Fruit fly (Drosophila melanogaster): Measurements from ENCODE around the gene ValRS-m.

The ValRS-m gene

dm6 chr3L:8982044-8982443 is 17.5 kb upstream of the ValRS-m start:
- TF ChIP-seq CTCF (optimal IDR thresholded peaks at IDR 0.05): no peak
- TF ChIP-seq CG8478 (optimal IDR thresholded peaks at IDR 0.05): no peak

DNA sequence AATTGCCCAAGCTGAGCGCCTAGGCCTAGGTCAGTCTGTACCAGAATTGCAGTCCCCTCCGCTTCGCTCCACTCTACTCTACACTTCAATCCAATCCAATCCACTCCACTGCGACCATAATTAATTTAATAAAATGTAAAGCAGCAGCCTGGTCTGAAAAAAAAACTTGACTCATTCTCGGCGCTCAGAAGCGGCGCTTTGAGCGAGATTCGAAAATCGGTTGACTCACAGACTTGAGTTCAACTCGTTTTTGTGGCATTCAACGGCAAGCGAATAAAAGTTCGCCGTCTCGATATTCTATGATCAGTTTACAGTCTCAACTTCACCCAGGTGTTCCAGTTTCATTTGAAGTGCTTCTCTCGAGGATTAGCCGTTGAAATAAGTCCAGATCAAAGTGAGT is 16.9 kb upstream of the ValRS-m start, which contains the start of gene CG13314:
TSS of gene CG13314 (plus strand) at position 301 of the 400 bp plus-strand sequence.
- TF ChIP-seq CG8478 (optimal IDR thresholded peaks at IDR 0.05): no peak
- TF ChIP-seq CTCF (optimal IDR thresholded peaks at IDR 0.05): no peak

DNA sequence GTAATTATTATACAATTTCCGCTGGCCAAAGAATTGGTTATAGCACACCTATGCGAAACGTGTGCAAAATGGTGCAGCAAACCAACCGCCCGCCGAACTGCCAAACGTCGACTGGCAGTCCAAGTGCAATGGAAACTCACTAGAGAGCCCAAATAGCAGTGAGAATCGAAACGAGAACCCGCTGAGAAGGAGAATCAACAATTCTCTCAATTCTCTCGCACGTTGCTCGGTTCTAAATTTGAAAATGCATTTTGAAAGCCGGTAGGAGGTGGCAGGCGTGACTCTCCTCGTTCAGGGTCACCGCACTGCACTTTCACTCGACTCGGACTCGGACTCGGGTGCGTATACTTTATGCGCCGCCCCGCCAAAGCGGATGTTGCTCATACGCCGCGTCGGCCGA is 15.2 kb upstream of the ValRS-m start, which contains the start of gene CG5644:
TSS of gene CG5644 (minus strand) at position 101 of the 400 bp plus-strand sequence.
- TF ChIP-seq CTCF (optimal IDR thresholded peaks at IDR 0.05): no peak
- no peak for TF ChIP-seq CG8478 (optimal IDR thresholded peaks at IDR 0.05)

dm6 chr3L:8978678-8979413 is 14.3 kb upstream of the ValRS-m start:
- TF ChIP-seq CTCF (optimal IDR thresholded peaks at IDR 0.05): no peak

DNA sequence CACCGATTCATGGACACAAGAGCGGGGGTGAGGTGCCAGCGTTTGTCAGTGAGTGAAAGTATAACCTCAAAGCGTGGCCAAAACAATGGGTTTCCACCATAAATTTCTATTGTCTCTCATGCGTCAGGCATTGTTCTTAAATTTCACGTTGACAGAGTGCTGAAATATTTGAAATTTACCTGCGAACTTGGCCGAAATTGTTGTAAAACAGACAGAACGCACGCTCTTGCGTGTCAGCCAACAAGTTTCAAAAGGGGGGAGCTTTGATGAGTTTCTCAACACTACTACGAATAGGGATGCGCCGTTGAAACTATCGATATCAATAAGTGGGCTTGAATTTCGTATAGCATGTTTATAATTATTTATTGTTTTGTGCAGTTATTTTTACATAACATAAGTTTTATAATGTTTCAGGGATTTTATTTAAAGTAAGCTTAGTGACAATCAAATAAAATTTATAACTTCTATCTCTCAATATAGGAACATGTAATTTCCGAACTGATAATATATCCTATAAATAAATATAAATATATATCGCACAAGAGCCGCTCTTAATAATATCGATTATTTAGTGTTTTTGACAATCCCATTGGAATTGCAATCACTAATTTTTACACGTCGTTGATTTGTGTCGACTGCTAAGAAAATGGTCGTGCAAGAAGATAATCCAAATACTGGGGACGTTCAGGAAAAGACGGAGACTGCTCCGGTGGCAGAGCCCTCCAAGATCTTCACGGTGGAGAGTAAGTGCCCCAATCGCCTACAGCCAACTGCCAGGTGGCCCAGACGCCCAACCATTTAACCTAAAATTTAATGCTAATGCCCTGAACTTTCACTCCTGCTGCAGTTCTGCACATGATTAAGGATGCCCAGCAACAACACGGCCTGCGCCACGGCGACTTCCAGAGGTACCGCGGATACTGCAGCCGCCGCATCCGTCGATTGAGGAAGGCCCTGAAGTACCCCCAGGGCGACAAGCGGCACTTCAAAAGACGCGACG is 10.2 kb upstream of the ValRS-m start, which contains the start of the genes pix and Srp68:
TSS of gene pix (minus strand) at position 288 of the 1,000 bp plus-strand sequence.
TSS of gene Srp68 (plus strand) at position 569 of the 1,000 bp plus-strand sequence.
- TF ChIP-seq CTCF (optimal IDR thresholded peaks at IDR 0.05) (no peak), CG8478 (optimal IDR thresholded peaks at IDR 0.05) (no peak)

DNA sequence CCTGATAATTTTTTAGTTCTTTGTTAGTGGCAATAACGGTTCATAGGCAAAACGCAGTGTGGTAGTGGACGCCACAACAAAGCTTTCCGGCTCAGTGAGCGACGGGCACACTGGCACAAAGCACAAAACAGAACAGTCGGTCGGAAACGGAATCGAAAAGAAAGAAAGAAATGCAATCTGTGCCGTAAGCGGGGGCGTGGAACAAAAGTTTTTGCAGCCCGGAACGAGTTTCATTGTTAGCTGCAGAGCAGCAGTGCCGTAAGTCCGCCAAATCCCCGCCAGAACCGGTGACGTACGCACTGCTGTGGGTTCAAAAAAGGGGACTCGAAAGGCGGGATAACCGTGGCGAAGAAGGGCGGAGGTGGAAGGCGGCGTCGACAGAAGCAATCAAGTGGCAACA is 3.9 kb upstream of the ValRS-m start, which contains the start of gene CG5026:
TSS of gene CG5026 (plus strand) at position 92 of the 400 bp plus-strand sequence.
- TF ChIP-seq CTCF (optimal IDR thresholded peaks at IDR 0.05) (no peak), CG8478 (optimal IDR thresholded peaks at IDR 0.05) (no peak)

- no peak for TF ChIP-seq CTCF (optimal IDR thresholded peaks at IDR 0.05)
- no peak for TF ChIP-seq CG8478 (optimal IDR thresholded peaks at IDR 0.05)
These were observed 1.9 kb upstream of the ValRS-m start, which contains the start of the genes CG5653 and CG5021 for dm6 chr3L:8966324-8967011. Gene CG5653 (minus strand): TSS chr3L:8966374. Gene CG5021 (plus strand): TSS chr3L:8966829.

dm6 chr3L:8958557-8958956 is 6.0 kb downstream of the ValRS-m start, which contains the start of gene CG13313:
Gene CG13313 (plus strand): TSS chr3L:8958857.
- TF ChIP-seq CTCF (optimal IDR thresholded peaks at IDR 0.05) (no peak), CG8478 (optimal IDR thresholded peaks at IDR 0.05) (no peak)

dm6 chr3L:8956669-8957068 is 7.9 kb downstream of the ValRS-m start, which contains the start of gene mRpL12:
Gene mRpL12 (plus strand): TSS chr3L:8956791.
- TF ChIP-seq CTCF (optimal IDR thresholded peaks at IDR 0.05) (no peak), CG8478 (optimal IDR thresholded peaks at IDR 0.05) (no peak)

dm6 chr3L:8955199-8955598 is 9.4 kb downstream of the ValRS-m start:
- no peak for TF ChIP-seq CTCF (optimal IDR thresholded peaks at IDR 0.05)
- no peak for TF ChIP-seq CG8478 (optimal IDR thresholded peaks at IDR 0.05)

DNA sequence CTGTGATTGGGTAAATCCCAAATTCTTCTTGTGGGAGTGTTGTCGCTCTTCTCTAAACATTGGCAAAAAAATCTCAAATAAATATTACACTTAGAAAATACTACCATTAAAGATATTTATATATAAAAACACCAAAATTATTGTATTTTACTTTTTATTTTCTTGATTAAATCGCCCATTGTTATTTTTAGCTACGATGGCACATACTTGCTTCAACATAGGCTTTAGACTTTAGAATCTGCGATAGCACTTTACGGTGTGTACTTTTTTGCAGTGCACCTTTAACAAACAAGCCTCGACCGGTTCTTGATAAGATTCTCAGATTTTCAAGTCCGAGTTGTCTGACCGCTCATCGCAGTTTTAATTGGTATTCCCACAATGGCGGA is 9.9 kb downstream of the ValRS-m start, which contains the start of gene GNBP3:
TSS of gene GNBP3 (plus strand) at position 374 of the 386 bp plus-strand sequence.
- TF ChIP-seq CG8478 (optimal IDR thresholded peaks at IDR 0.05): no peak
- TF ChIP-seq CTCF (optimal IDR thresholded peaks at IDR 0.05): no peak

DNA sequence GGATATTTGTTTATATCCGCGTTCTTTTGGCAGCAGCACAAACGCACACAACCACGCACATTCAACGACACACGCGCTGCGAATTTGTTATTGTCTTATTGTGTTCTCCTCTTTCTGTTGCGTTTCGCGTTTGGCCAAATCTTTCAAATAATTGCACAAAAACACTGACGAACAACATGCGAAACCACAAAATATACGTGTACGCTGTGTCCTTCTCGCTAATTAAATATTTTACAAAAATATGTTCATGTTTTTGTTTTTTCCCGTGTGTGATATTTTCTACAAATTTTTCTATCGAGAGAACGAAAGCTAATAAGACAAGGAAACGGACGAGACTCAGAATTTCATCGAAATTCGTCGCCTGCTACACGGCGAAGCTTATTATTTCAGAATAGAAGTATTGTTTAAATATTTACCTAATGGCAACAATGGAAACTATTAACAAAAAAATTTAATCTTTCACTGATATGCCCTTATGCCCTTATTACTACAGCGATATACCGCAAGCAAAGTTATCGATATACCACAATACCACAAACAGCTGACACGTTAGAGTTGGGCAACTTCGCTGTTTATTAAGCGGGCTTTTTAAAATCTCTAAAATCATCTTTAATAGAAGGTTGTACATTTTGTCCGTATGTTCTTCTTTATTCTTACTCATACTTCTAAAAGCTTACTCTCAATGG is 10.5 kb downstream of the ValRS-m start, which contains the start of the genes CG43783 and orb2:
TSS of gene CG43783 (minus strand) at position 311 of the 686 bp plus-strand sequence.
TSS of gene orb2 (minus strand) at position 502 of the 686 bp plus-strand sequence.
- TF ChIP-seq CG8478 (optimal IDR thresholded peaks at IDR 0.05) (no peak), CTCF (optimal IDR thresholded peaks at IDR 0.05) (no peak)

- no peak for TF ChIP-seq CG8478 (optimal IDR thresholded peaks at IDR 0.05)
- no peak for TF ChIP-seq CTCF (optimal IDR thresholded peaks at IDR 0.05)
These were observed 11.2 kb downstream of the ValRS-m start for dm6 chr3L:8953199-8953956.
